Worm (Caenorhabditis elegans): ENCODE data around the gene glrx-22.
A peak's percentile ranks its signal among the peaks of the same experiment; 100 is the strongest.

glrx-22 gene

DNA sequence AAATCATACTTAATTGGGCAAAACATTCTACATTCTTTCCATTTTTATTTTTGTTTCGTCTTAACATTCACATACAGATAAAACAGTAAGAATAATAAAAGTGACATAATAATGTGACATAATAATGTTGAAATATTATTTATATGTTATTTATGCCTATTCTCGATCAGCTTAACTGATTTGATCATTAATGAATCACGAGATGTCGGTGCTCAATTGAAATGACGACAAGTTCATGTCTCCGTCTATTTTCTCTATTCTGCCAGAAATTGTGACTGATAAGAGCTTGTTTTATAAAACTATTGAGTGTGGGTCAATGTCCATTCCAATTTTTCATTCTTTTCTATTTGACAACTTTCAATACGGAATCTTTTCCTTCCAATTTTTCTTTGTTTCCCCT lies 49.3 kb downstream of the glrx-22 start (continued):
- peak; percentile 72 for TF ChIP-seq nhr-28 (tag; optimal IDR thresholded peaks at IDR 0.05)
- TF ChIP-seq Y48G9A.11 (GFP tag; IDR thresholded peaks at IDR 0.05), result no peak
- peak; percentile 28 for TF ChIP-seq mes-2 (tag; optimal IDR thresholded peaks at IDR 0.05; ENCODE audit: poor library complexity, severe bottlenecking)
- TF ChIP-seq rbr-2 (tag; optimal IDR thresholded peaks at IDR 0.05), result no peak
